Fruit fly (Drosophila melanogaster): ENCODE data around the gene GC.

The GC gene

dm6 chr3L:1648690-1649355, 19.7 kb upstream of the GC start, which contains the start of gene CG13920:
TSS of gene CG13920 (plus strand) at chr3L:1648944.
- no peak for TF ChIP-seq CG17801 (GFP tag; optimal IDR thresholded peaks at IDR 0.05; ENCODE audit: partially characterized antibody)

- TF ChIP-seq CG17801 (GFP tag; optimal IDR thresholded peaks at IDR 0.05; ENCODE audit: partially characterized antibody), result no peak
Measured at dm6 chr3L:1647276-1647919, 18.3 kb upstream of the GC start, which contains the start of the genes CG17249 and Bro. TSS of gene CG17249 (minus strand) at chr3L:1647464. TSS of gene Bro (plus strand) at chr3L:1647869.

- peak; percentile 97 for TF ChIP-seq CG17801 (GFP tag; optimal IDR thresholded peaks at IDR 0.05; ENCODE audit: partially characterized antibody)
Measured at dm6 chr3L:1644920-1645567, 15.9 kb upstream of the GC start, which contains the start of the genes alphaCOP and CG13919. TSS of gene alphaCOP (minus strand) at chr3L:1645199. TSS of gene CG13919 (plus strand) at chr3L:1645467.

dm6 chr3L:1639185-1639812, 10.2 kb upstream of the GC start, which contains the start of the genes Mettl2 and Bgb:
TSS of gene Mettl2 (minus strand) at chr3L:1639235.
TSS of gene Bgb (plus strand) at chr3L:1639711.
- TF ChIP-seq CG17801 (GFP tag; optimal IDR thresholded peaks at IDR 0.05; ENCODE audit: partially characterized antibody), result peak; percentile 77

- no peak for TF ChIP-seq CG17801 (GFP tag; optimal IDR thresholded peaks at IDR 0.05; ENCODE audit: partially characterized antibody)
Measured at dm6 chr3L:1637652-1638051, 8.6 kb upstream of the GC start, which contains the start of gene nSyb. TSS of gene nSyb (minus strand) at chr3L:1637752.

dm6 chr3L:1636886-1637285, 7.8 kb upstream of the GC start:
- TF ChIP-seq CG17801 (GFP tag; optimal IDR thresholded peaks at IDR 0.05; ENCODE audit: partially characterized antibody), result no peak

dm6 chr3L:1628176-1628866, 780 bp downstream of the GC start, which contains the start of gene CG13928:
TSS of gene CG13928 (minus strand) at chr3L:1628377.
- no peak for TF ChIP-seq CG17801 (GFP tag; optimal IDR thresholded peaks at IDR 0.05; ENCODE audit: partially characterized antibody)

dm6 chr3L:1626924-1627323, 2.2 kb downstream of the GC start:
- no peak for TF ChIP-seq CG17801 (GFP tag; optimal IDR thresholded peaks at IDR 0.05; ENCODE audit: partially characterized antibody)

dm6 chr3L:1618116-1618727, 10.9 kb downstream of the GC start, which contains the start of the genes CG13926, ABCB7 and CG33230:
TSS of gene CG13926 (minus strand) at chr3L:1618158.
TSS of gene ABCB7 (plus strand) at chr3L:1618414.
TSS of gene CG33230 (plus strand) at chr3L:1618414.
- TF ChIP-seq CG17801 (GFP tag; optimal IDR thresholded peaks at IDR 0.05; ENCODE audit: partially characterized antibody), result peak; percentile 39

- no peak for TF ChIP-seq CG17801 (GFP tag; optimal IDR thresholded peaks at IDR 0.05; ENCODE audit: partially characterized antibody)
Measured at dm6 chr3L:1615701-1616100, 13.4 kb downstream of the GC start, which contains the start of gene CG12105. TSS of gene CG12105 (minus strand) at chr3L:1615801.

dm6 chr3L:1614465-1615084, 14.5 kb downstream of the GC start:
- no peak for TF ChIP-seq CG17801 (GFP tag; optimal IDR thresholded peaks at IDR 0.05; ENCODE audit: partially characterized antibody)

- no peak for TF ChIP-seq CG17801 (GFP tag; optimal IDR thresholded peaks at IDR 0.05; ENCODE audit: partially characterized antibody)
Measured at dm6 chr3L:1609611-1610010, 19.5 kb downstream of the GC start.

dm6 chr3L:1602833-1603128, 26.3 kb downstream of the GC start, which contains the start of the genes CG18170 and CG33791:
TSS of gene CG18170 (plus strand) at chr3L:1602954.
TSS of gene CG33791 (plus strand) at chr3L:1602954.
- no peak for TF ChIP-seq CG17801 (GFP tag; optimal IDR thresholded peaks at IDR 0.05; ENCODE audit: partially characterized antibody)

Data from ovary, adult (tissue).